Fruit fly (Drosophila melanogaster): Measurements from ENCODE around the gene CG9926.

DNA sequence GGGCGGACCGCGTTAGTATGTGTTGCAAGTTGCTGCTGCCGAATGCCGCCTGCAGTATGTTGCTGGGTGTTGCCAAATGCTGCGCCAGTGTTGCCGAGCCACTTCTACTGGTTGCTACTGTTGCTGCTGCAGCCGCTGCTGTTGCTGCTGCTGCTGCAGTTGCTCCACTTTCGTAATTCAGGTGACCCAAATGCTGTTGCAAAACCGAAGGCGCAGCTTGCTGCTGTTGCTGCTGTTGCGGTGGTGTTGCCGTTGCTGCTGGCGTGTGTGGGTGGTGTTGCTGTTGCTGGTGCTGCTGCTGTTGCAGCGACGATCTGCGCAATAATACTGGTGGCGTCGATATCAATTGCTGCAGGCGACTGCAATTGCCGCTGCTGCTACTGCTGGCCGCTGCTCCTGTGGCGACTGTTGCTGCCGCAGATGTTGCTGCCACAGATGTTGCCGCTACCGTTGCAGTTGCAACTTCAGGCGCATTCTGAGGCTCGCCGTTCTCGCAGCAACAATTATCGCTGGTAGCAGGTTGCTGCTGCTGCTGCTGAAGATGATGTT, 31.4 kb upstream of the CG9926 start:
- TF ChIP-seq Ets21C (GFP tag; optimal IDR thresholded peaks at IDR 0.05) = no peak
- no peak for TF ChIP-seq CG6808 (GFP tag; optimal IDR thresholded peaks at IDR 0.05)
- TF ChIP-seq Lpt (GFP tag; optimal IDR thresholded peaks at IDR 0.05) = no peak
- TF ChIP-seq CG34406 (GFP tag; optimal IDR thresholded peaks at IDR 0.05) = no peak
- peak; percentile 32 for TF ChIP-seq CG3919 (GFP tag; optimal IDR thresholded peaks at IDR 0.05)
- TF ChIP-seq CG31627 (GFP tag; optimal IDR thresholded peaks at IDR 0.05) = no peak
- TF ChIP-seq fd59A (GFP tag; optimal IDR thresholded peaks at IDR 0.05) = no peak
- TF ChIP-seq CG32006 (GFP tag; optimal IDR thresholded peaks at IDR 0.05) = no peak
- TF ChIP-seq CG10631 (GFP tag; optimal IDR thresholded peaks at IDR 0.05) = no peak
- TF ChIP-seq CG6792 (GFP tag; optimal IDR thresholded peaks at IDR 0.05) = no peak
- TF ChIP-seq CG11902 (GFP tag; optimal IDR thresholded peaks at IDR 0.05) = no peak
- TF ChIP-seq ss (GFP tag; optimal IDR thresholded peaks at IDR 0.05) = no peak
- TF ChIP-seq CG8119 (GFP tag; IDR thresholded peaks at IDR 0.05) = no peak
- no peak for TF ChIP-seq Sox102F (GFP tag; optimal IDR thresholded peaks at IDR 0.05)

All from whole organism, prepupa.